Worm (Caenorhabditis elegans) whole organism, L4 larva: ENCODE results near the gene Y105C5A.1269.
A peak's percentile ranks its signal among the peaks of the same experiment; 100 is the strongest.

Experiments used
- F10B5.3 ChIP-seq: sonication (generic microtip); optimal IDR thresholded peaks from 2 replicates; lab custom pipeline; 2016; ENCODE audit warnings: mild to moderate bottlenecking, missing genetic modification characterization, missing compliant biosample characterization
- F37D6.2 ChIP-seq: sonication (generic microtip); optimal IDR thresholded peaks from 2 replicates; lab custom pipeline; 2016; ENCODE audit warnings: mild to moderate bottlenecking, missing genetic modification characterization, missing compliant biosample characterization
- F44E2.7 ChIP-seq: fragments of 200-800 bp; sonication (Bioruptor generic); IDR thresholded peaks from 2 replicates; pipeline ENCODE4 v2.1.2; 2022; ENCODE audit warnings: missing genetic modification characterization, missing compliant biosample characterization
- aha-1 ChIP-seq: fragments of 150-350 bp; peaks from one replicate; lab custom pipeline; 2014; ENCODE audit warnings: missing biosample characterization, missing genetic modification characterization
- aly-2 ChIP-seq: sonication (generic microtip); optimal IDR thresholded peaks from 2 replicates; lab custom pipeline; 2018; ENCODE audit warnings: missing biosample characterization, missing genetic modification characterization
- attf-4 ChIP-seq: sonication (generic microtip); optimal IDR thresholded peaks from 3 replicates; lab custom pipeline; 2017; ENCODE audit warnings: missing biosample characterization, missing genetic modification characterization
- ceh-20 ChIP-seq: fragments of 200-800 bp; sonication (Bioruptor generic); IDR thresholded peaks from 2 replicates; pipeline ENCODE4 v1.3.6; 2022; ENCODE audit warnings: missing genetic modification reagents, missing genetic modification characterization, missing compliant biosample characterization
- ceh-44 ChIP-seq: fragments of 200-800 bp; sonication (Bioruptor generic); IDR thresholded peaks from 2 replicates; pipeline ENCODE4 v1.3.6; 2022; ENCODE audit warnings: missing genetic modification reagents, missing genetic modification characterization, missing compliant biosample characterization
- ceh-82 ChIP-seq: sonication (generic microtip); optimal IDR thresholded peaks from 2 replicates; lab custom pipeline; 2017; ENCODE audit warnings: missing biosample characterization, missing genetic modification characterization
- daf-12 ChIP-seq: fragments of 150-350 bp; optimal IDR thresholded peaks from 2 replicates; lab custom pipeline; 2014; ENCODE audit warnings: missing biosample characterization, missing genetic modification reagents, missing genetic modification characterization
- daf-16 ChIP-seq, 3 experiments: sonication (generic microtip); optimal IDR thresholded peaks; 2 replicates each; lab custom pipeline; 2016 to 2017; ENCODE audit warnings: missing genetic modification characterization in 3 of 3, missing genetic modification reagents in 3 of 3, mild to moderate bottlenecking in 2 of 3, missing compliant biosample characterization in 2 of 3, missing biosample characterization in 1 of 3, moderate library complexity in 1 of 3
- daf-19 ChIP-seq: fragments of 200-800 bp; sonication (Bioruptor generic); conservative IDR thresholded peaks from 2 replicates; pipeline ENCODE4 v1.3.6; 2022; ENCODE audit warnings: missing genetic modification characterization, missing compliant biosample characterization
- dmd-6 ChIP-seq: fragments of 200-800 bp; sonication (Bioruptor generic); IDR thresholded peaks from 2 replicates; pipeline ENCODE4 v1.3.6; 2022; ENCODE audit warnings: missing genetic modification reagents, missing genetic modification characterization, missing compliant biosample characterization
- dmd-8 ChIP-seq: fragments of 200-800 bp; sonication (Bioruptor generic); IDR thresholded peaks from 2 replicates; pipeline ENCODE4 v1.3.6; 2022; ENCODE audit warnings: missing genetic modification characterization, missing compliant biosample characterization
- dpl-1 ChIP-seq: fragments of 150-350 bp; optimal IDR thresholded peaks from 2 replicates; lab custom pipeline; 2014; ENCODE audit warnings: missing biosample characterization, missing genetic modification reagents, missing genetic modification characterization
- hif-1 ChIP-seq, 2 experiments: sonication (generic microtip); optimal IDR thresholded peaks; 2 replicates each; lab custom pipeline; 2016 to 2017; ENCODE audit warnings: missing compliant biosample characterization in 2 of 2, missing genetic modification characterization in 2 of 2, missing genetic modification reagents in 2 of 2, missing genotype in 2 of 2, mild to moderate bottlenecking in 1 of 2
- lin-13 ChIP-seq: fragments of 150-350 bp; optimal IDR thresholded peaks from 2 replicates; lab custom pipeline; 2014; ENCODE audit warnings: missing biosample characterization, missing genetic modification reagents, missing genetic modification characterization
- lin-15B ChIP-seq: fragments of 150-350 bp; sonication (generic microtip); optimal IDR thresholded peaks from 3 replicates; lab custom pipeline; 2014; ENCODE audit warnings: missing biosample characterization, missing genetic modification characterization
- lin-29 ChIP-seq: fragments of 200-800 bp; sonication (Bioruptor generic); IDR thresholded peaks from 2 replicates; pipeline ENCODE4 v1.3.6; 2022; ENCODE audit warnings: missing genetic modification reagents, missing genetic modification characterization, missing compliant biosample characterization
- lin-38 ChIP-seq: fragments of 200-800 bp; sonication (Bioruptor generic); IDR thresholded peaks from 2 replicates; pipeline ENCODE4 v1.3.6; 2022; ENCODE audit warnings: missing genetic modification reagents, missing genetic modification characterization, missing compliant biosample characterization
- madf-5 ChIP-seq, 2 experiments: fragments of 200-800 bp; sonication (Bioruptor generic); IDR thresholded peaks; 2 replicates each; pipeline ENCODE4 v1.3.6; 2022; ENCODE audit warnings: missing compliant biosample characterization in 2 of 2, missing genetic modification characterization in 2 of 2
- mep-1 ChIP-seq: fragments of 150-350 bp; sonication (generic microtip); optimal IDR thresholded peaks from 3 replicates; lab custom pipeline; 2014; ENCODE audit warnings: missing biosample characterization, missing genetic modification characterization
- mes-2 ChIP-seq: sonication (generic microtip); optimal IDR thresholded peaks from 2 replicates; lab custom pipeline; 2016; ENCODE audit warnings: missing genotype, mild to moderate bottlenecking, missing genetic modification characterization, missing compliant biosample characterization; ENCODE audit not compliant: poor library complexity, severe bottlenecking
- nhr-102 ChIP-seq: sonication (generic microtip); optimal IDR thresholded peaks from 2 replicates; lab custom pipeline; 2016; ENCODE audit warnings: mild to moderate bottlenecking, missing genetic modification characterization, moderate library complexity, missing compliant biosample characterization
- nhr-237 ChIP-seq: sonication (generic microtip); optimal IDR thresholded peaks from 2 replicates; lab custom pipeline; 2017; ENCODE audit warnings: missing biosample characterization, missing genetic modification characterization
- nhr-28 ChIP-seq: fragments of 150-350 bp; optimal IDR thresholded peaks from 2 replicates; lab custom pipeline; 2014; ENCODE audit warnings: missing biosample characterization, missing genetic modification characterization
- nhr-77 ChIP-seq: fragments of 150-350 bp; optimal IDR thresholded peaks from 2 replicates; lab custom pipeline; 2014; ENCODE audit warnings: missing biosample characterization, missing genetic modification characterization
- pha-4 ChIP-seq, 2 experiments: fragments of 150-350 bp in 1 of 2; fragments of 200-800 bp in 1 of 2; sonication (Bioruptor generic) in 1 of 2; IDR thresholded peaks in 1 of 2; optimal IDR thresholded peaks in 1 of 2; 2 replicates each; pipeline versions ENCODE4 v1.3.6 to Lab custom; 2014 to 2022; ENCODE audit warnings: missing genetic modification characterization in 2 of 2, missing genetic modification reagents in 2 of 2, missing biosample characterization in 1 of 2, missing compliant biosample characterization in 1 of 2
- rbr-2 ChIP-seq: sonication (generic microtip); optimal IDR thresholded peaks from 2 replicates; lab custom pipeline; 2016; ENCODE audit warnings: missing genotype, missing genetic modification characterization, missing compliant biosample characterization
- saeg-2 ChIP-seq: fragments of 200-800 bp; sonication (Bioruptor generic); IDR thresholded peaks from 2 replicates; pipeline ENCODE4 v1.3.6; 2022; ENCODE audit warnings: missing genetic modification reagents, missing genetic modification characterization, missing compliant biosample characterization
- sdz-12 ChIP-seq: fragments of 200-800 bp; sonication (Bioruptor generic); optimal IDR thresholded peaks from 2 replicates; lab custom pipeline; 2018; ENCODE audit warnings: mild to moderate bottlenecking, missing genetic modification characterization, missing compliant biosample characterization
- set-16 ChIP-seq: fragments of 200-800 bp; sonication (Bioruptor generic); IDR thresholded peaks from 2 replicates; pipeline ENCODE4 v1.3.6; 2022; ENCODE audit warnings: missing genetic modification reagents, missing genetic modification characterization, missing compliant biosample characterization
- snpc-1.2 ChIP-seq: fragments of 200-800 bp; sonication (Bioruptor generic); IDR thresholded peaks from 2 replicates; pipeline ENCODE4 v1.3.6; 2022; ENCODE audit warnings: missing genetic modification reagents, missing genetic modification characterization, missing compliant biosample characterization
- snpc-4 ChIP-seq: fragments of 150-350 bp; optimal IDR thresholded peaks from 2 replicates; lab custom pipeline; 2014; ENCODE audit warnings: missing biosample characterization, missing genetic modification characterization
- unc-39 ChIP-seq: sonication (generic microtip); optimal IDR thresholded peaks from 2 replicates; lab custom pipeline; 2017; ENCODE audit warnings: missing biosample characterization, missing genetic modification characterization
- unc-62 ChIP-seq, 3 experiments: fragments of 150-350 bp in 1 of 3; sonication (generic microtip); optimal IDR thresholded peaks in 2 of 3; peaks in 1 of 3; 1 replicate in 1 of 3; 2 replicates in 2 of 3; lab custom pipeline; 2014 to 2017; ENCODE audit warnings: missing biosample characterization in 3 of 3, missing genetic modification characterization in 3 of 3, missing genetic modification reagents in 3 of 3, missing genotype in 1 of 3
- zfp-3 ChIP-seq: fragments of 200-800 bp; sonication (Bioruptor generic); conservative IDR thresholded peaks from 2 replicates; pipeline ENCODE4 v1.3.6; 2022; ENCODE audit warnings: missing genetic modification reagents, missing genetic modification characterization, missing compliant biosample characterization

Gene Y105C5A.1269

DNA sequence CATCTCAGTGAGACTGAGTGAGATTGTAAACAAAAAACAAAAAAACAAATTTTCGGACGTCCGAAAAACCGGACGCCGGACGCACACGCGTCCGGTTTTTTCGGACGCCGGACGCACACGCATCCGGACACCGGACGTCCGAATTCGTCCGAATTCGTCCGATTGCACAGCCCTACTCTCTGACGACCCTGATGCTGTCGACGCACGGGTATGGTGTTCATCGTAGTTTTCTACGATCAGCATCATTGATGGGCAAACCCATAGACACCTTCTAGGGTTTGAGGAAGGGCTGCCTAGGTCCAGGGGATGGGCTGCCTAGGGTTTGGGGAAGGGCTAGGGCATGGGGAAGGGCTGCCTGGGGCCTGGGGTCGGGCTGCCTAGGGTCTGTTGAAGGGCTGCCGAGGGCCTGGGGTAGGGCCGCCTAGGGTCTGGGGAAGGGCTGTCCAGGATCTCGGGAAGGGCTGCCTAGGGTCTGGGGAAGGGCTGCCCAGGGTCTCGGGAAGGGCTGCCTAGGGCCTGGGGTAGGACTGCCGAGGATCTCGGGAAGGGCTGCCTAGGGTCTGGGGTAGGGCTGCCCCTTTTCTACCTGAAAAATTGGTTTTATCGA is 6.7 kb downstream of the Y105C5A.1269 start:
- TF ChIP-seq saeg-2 (GFP tag; lab: Robert Waterston, UW), result no peak
- no peak for TF ChIP-seq snpc-4 (tag; lab: Kevin White, UChicago)
- TF ChIP-seq unc-39 (tag; lab: Kevin White, UChicago), result no peak
- TF ChIP-seq lin-38 (GFP tag; lab: Robert Waterston, UW), result peak; percentile 22; the same call in 1 of the 2 replicates
- TF ChIP-seq nhr-102 (tag; lab: Kevin White, UChicago), result no peak
- TF ChIP-seq dmd-6 (GFP tag; lab: Robert Waterston, UW), result no peak
- no peak for TF ChIP-seq ceh-82
- no peak for TF ChIP-seq attf-4 (tag; lab: Kevin White, UChicago)
- TF ChIP-seq mep-1 (tag; lab: Kevin White, UChicago), result no peak
- TF ChIP-seq F37D6.2 (tag; lab: Kevin White, UChicago), result no peak
- no peak for TF ChIP-seq lin-13
- TF ChIP-seq madf-5 (GFP tag; IDR thresholded peaks at IDR 0.05; lab: Robert Waterston, UW), result 0 out of 4 replicates have a peak, but pooled peaks of 1 of the 2 experiments have one; percentile 4
- TF ChIP-seq ceh-20 (GFP tag; lab: Robert Waterston, UW), result no peak
- TF ChIP-seq lin-15B (tag; lab: Kevin White, UChicago), result no peak
- TF ChIP-seq dpl-1 (GFP tag; lab: Kevin White, UChicago), result no peak
- TF ChIP-seq aha-1, result no peak
- no peak for TF ChIP-seq pha-4 (GFP tag; IDR thresholded peaks at IDR 0.05; lab: Robert Waterston, UW)
- TF ChIP-seq pha-4 (tag; optimal IDR thresholded peaks at IDR 0.05; lab: Kevin White, UChicago), result no peak
- no peak for TF ChIP-seq F44E2.7 (GFP tag; lab: Robert Waterston, UW)
- no peak for TF ChIP-seq lin-29 (GFP tag; lab: Robert Waterston, UW)
- no peak for TF ChIP-seq sdz-12 (GFP tag; lab: Kevin White, UChicago)
- peak; percentile 98 for TF ChIP-seq set-16 (GFP tag; lab: Robert Waterston, UW)
- TF ChIP-seq nhr-28 (tag; lab: Kevin White, UChicago), result no peak
- TF ChIP-seq zfp-3 (GFP tag; lab: Robert Waterston, UW), result no peak
- no peak for TF ChIP-seq dmd-8
- no peak for TF ChIP-seq daf-16 (GFP tag; optimal IDR thresholded peaks at IDR 0.05; lab: Kevin White, UChicago)
- no peak for TF ChIP-seq daf-16 (tag; optimal IDR thresholded peaks at IDR 0.05; lab: Kevin White, UChicago)
- TF ChIP-seq snpc-1.2, result peak; percentile 49; the same call in 1 of the 2 replicates
- no peak for TF ChIP-seq F10B5.3
- TF ChIP-seq daf-12 (tag; lab: Kevin White, UChicago), result no peak
- TF ChIP-seq rbr-2 (tag; lab: Kevin White, UChicago), result no peak
- TF ChIP-seq aly-2 (tag; lab: Kevin White, UChicago), result no peak
- TF ChIP-seq nhr-77 (tag; lab: Kevin White, UChicago), result no peak

- TF ChIP-seq hif-1 (tag; optimal IDR thresholded peaks at IDR 0.05; lab: Kevin White, UChicago) (no peak), nhr-237 (no peak), mes-2 (tag; lab: Kevin White, UChicago) (no peak), daf-19 (no peak), ceh-44 (GFP tag; lab: Robert Waterston, UW) (no peak), unc-62 (GFP tag; optimal IDR thresholded peaks at IDR 0.05 in 1 of 2; lab: Kevin White, UChicago) (no peak), unc-62 (tag; optimal IDR thresholded peaks at IDR 0.05; lab: Kevin White, UChicago) (no peak), ceh-82 (no peak), rbr-2 (tag; lab: Kevin White, UChicago) (no peak), snpc-1.2 (0 out of 2 replicates have a peak, but pooled peaks have one; percentile 33)
Observed at ce11 chrIV:15861499-15861898, 14.3 kb downstream of the Y105C5A.1269 start.
